Worm (Caenorhabditis elegans) whole organism, mixed stage, embryonic: ENCODE results near the gene fbxa-96.

Experiments used
- M03D4.4 ChIP-seq: sonication (generic microtip); optimal IDR thresholded peaks from 2 replicates; lab custom pipeline; 2017; ENCODE audit warnings: mild to moderate bottlenecking, missing genetic modification characterization, missing compliant biosample characterization
- bed-3 ChIP-seq: fragments of 200-800 bp; sonication (Bioruptor generic); optimal IDR thresholded peaks from 3 replicates; lab custom pipeline; 2018; ENCODE audit warnings: mild to moderate bottlenecking, missing genetic modification characterization, moderate library complexity, missing compliant biosample characterization
- blmp-1 ChIP-seq: fragments of 150-350 bp; optimal IDR thresholded peaks from 2 replicates; lab custom pipeline; 2014; ENCODE audit warnings: missing biosample characterization, missing genetic modification characterization
- ceh-39 ChIP-seq: fragments of 150-350 bp; optimal IDR thresholded peaks from 2 replicates; lab custom pipeline; 2014; ENCODE audit warnings: missing biosample characterization, missing genetic modification characterization
- ceh-83 ChIP-seq: fragments of 200-800 bp; sonication (Bioruptor generic); optimal IDR thresholded peaks from 2 replicates; lab custom pipeline; 2018; ENCODE audit warnings: mild to moderate bottlenecking, missing genetic modification characterization, missing compliant biosample characterization
- ces-1 ChIP-seq: fragments of 150-350 bp; optimal IDR thresholded peaks from 2 replicates; lab custom pipeline; 2014; ENCODE audit warnings: missing biosample characterization, missing genetic modification reagents, missing genetic modification characterization
- cnd-1 ChIP-seq: fragments of 200-800 bp; sonication (Bioruptor generic); optimal IDR thresholded peaks from 2 replicates; lab custom pipeline; 2018; ENCODE audit warnings: mild to moderate bottlenecking, missing genetic modification characterization, missing compliant biosample characterization
- drap-1 ChIP-seq: fragments of 200-800 bp; sonication (Bioruptor generic); optimal IDR thresholded peaks from 3 replicates; lab custom pipeline; 2018; ENCODE audit warnings: mild to moderate bottlenecking, missing genetic modification characterization, missing compliant biosample characterization
- elt-1 ChIP-seq: sonication (generic microtip); optimal IDR thresholded peaks from 2 replicates; lab custom pipeline; 2017; ENCODE audit warnings: missing genetic modification characterization, mild to moderate bottlenecking, missing compliant biosample characterization, antibody characterized with exemption, moderate library complexity, borderline replicate concordance; ENCODE audit not compliant: insufficient read depth
- elt-3 ChIP-seq: fragments of 150-350 bp; optimal IDR thresholded peaks from 2 replicates; lab custom pipeline; 2014; ENCODE audit warnings: missing biosample characterization, missing genetic modification characterization
- flh-1 ChIP-seq: fragments of 200-800 bp; sonication (Bioruptor generic); optimal IDR thresholded peaks from 2 replicates; lab custom pipeline; 2018; ENCODE audit warnings: mild to moderate bottlenecking, missing genetic modification characterization, moderate library complexity, missing compliant biosample characterization
- ham-2 ChIP-seq: fragments of 200-800 bp; sonication (Bioruptor generic); optimal IDR thresholded peaks from 2 replicates; lab custom pipeline; 2018; ENCODE audit warnings: mild to moderate bottlenecking, missing genetic modification characterization, missing compliant biosample characterization
- hlh-1 ChIP-seq: fragments of 150-350 bp; optimal IDR thresholded peaks from 2 replicates; lab custom pipeline; 2014; ENCODE audit warnings: missing biosample characterization, missing genetic modification reagents, missing genetic modification characterization
- lin-13 ChIP-seq: fragments of 150-350 bp; optimal IDR thresholded peaks from 2 replicates; lab custom pipeline; 2014; ENCODE audit warnings: missing biosample characterization, missing genetic modification characterization
- lsy-2 ChIP-seq: fragments of 150-350 bp; optimal IDR thresholded peaks from 2 replicates; lab custom pipeline; 2014; ENCODE audit warnings: missing biosample characterization, missing genetic modification characterization
- mab-5 ChIP-seq: fragments of 150-350 bp; optimal IDR thresholded peaks from 2 replicates; lab custom pipeline; 2014; ENCODE audit warnings: missing biosample characterization, missing genetic modification characterization
- mep-1 ChIP-seq: fragments of 150-350 bp; optimal IDR thresholded peaks from 2 replicates; lab custom pipeline; 2017; ENCODE audit warnings: missing biosample characterization, missing genetic modification reagents, missing genetic modification characterization, inconsistent platforms
- mls-2 ChIP-seq: sonication (generic microtip); optimal IDR thresholded peaks from 2 replicates; lab custom pipeline; 2016; ENCODE audit warnings: mild to moderate bottlenecking, missing genetic modification characterization, moderate library complexity, missing compliant biosample characterization
- nhr-12 ChIP-seq: fragments of 150-350 bp; optimal IDR thresholded peaks from 2 replicates; lab custom pipeline; 2014; ENCODE audit warnings: missing biosample characterization, missing genetic modification characterization
- nhr-2 ChIP-seq: fragments of 150-350 bp; optimal IDR thresholded peaks from 2 replicates; lab custom pipeline; 2014; ENCODE audit warnings: missing biosample characterization, missing genetic modification characterization
- nhr-237 ChIP-seq: fragments of 150-350 bp; optimal IDR thresholded peaks from 2 replicates; lab custom pipeline; 2014; ENCODE audit warnings: missing biosample characterization, missing genetic modification characterization
- nhr-28 ChIP-seq: fragments of 150-350 bp; optimal IDR thresholded peaks from 2 replicates; lab custom pipeline; 2014; ENCODE audit warnings: missing biosample characterization, missing genetic modification characterization
- nhr-76 ChIP-seq: sonication (generic microtip); optimal IDR thresholded peaks from 2 replicates; lab custom pipeline; 2017; ENCODE audit warnings: missing biosample characterization, missing genetic modification characterization
- pha-4 ChIP-seq: fragments of 150-350 bp; optimal IDR thresholded peaks from 2 replicates; lab custom pipeline; 2018; ENCODE audit warnings: missing biosample characterization, missing genetic modification reagents, missing genetic modification characterization
- sem-2 ChIP-seq: fragments of 200-800 bp; sonication (Bioruptor generic); optimal IDR thresholded peaks from 2 replicates; lab custom pipeline; 2018; ENCODE audit warnings: mild to moderate bottlenecking, missing genetic modification characterization, missing compliant biosample characterization
- snpc-4 ChIP-seq: fragments of 150-350 bp; optimal IDR thresholded peaks from 2 replicates; lab custom pipeline; 2014; ENCODE audit warnings: missing biosample characterization, missing genetic modification characterization
- sptf-1 ChIP-seq: sonication (generic microtip); optimal IDR thresholded peaks from 2 replicates; lab custom pipeline; 2017; ENCODE audit warnings: mild to moderate bottlenecking, missing genetic modification characterization, moderate library complexity, missing compliant biosample characterization
- tbx-8 ChIP-seq: fragments of 200-800 bp; sonication (Bioruptor generic); optimal IDR thresholded peaks from 2 replicates; lab custom pipeline; 2018; ENCODE audit warnings: mild to moderate bottlenecking, missing genetic modification characterization, moderate library complexity, missing compliant biosample characterization
- unc-120 ChIP-seq: sonication (generic microtip); optimal IDR thresholded peaks from 2 replicates; lab custom pipeline; 2017; ENCODE audit warnings: missing genetic modification characterization, missing compliant biosample characterization; ENCODE audit not compliant: poor library complexity, severe bottlenecking
- unc-62 ChIP-seq: fragments of 150-350 bp; optimal IDR thresholded peaks from 2 replicates; lab custom pipeline; 2014; ENCODE audit warnings: missing biosample characterization, missing genetic modification reagents, missing genetic modification characterization
- zip-8 ChIP-seq: fragments of 150-350 bp; optimal IDR thresholded peaks from 2 replicates; lab custom pipeline; 2014; ENCODE audit warnings: missing biosample characterization, missing genetic modification characterization
- ztf-11 ChIP-seq: fragments of 150-350 bp; optimal IDR thresholded peaks from 2 replicates; lab custom pipeline; 2014; ENCODE audit warnings: missing biosample characterization, missing genetic modification characterization

fbxa-96 gene

ce11 chrX:15052385-15052784 lies 7.8 kb downstream of the fbxa-96 start, which contains the start of gene H03G16.6:
Gene H03G16.6 (plus strand): TSS chrX:15052685.
- no peak for TF ChIP-seq sptf-1 (tag; lab: Kevin White, UChicago)
- no peak for TF ChIP-seq unc-62 (GFP tag; lab: Kevin White, UChicago)
- no peak for TF ChIP-seq lin-13 (tag; lab: Kevin White, UChicago)
- no peak for TF ChIP-seq ceh-39
- no peak for TF ChIP-seq elt-1 (tag; lab: Kevin White, UChicago)
- no peak for TF ChIP-seq lsy-2
- TF ChIP-seq M03D4.4 = no peak
- no peak for TF ChIP-seq nhr-76 (tag; lab: Kevin White, UChicago)
- no peak for TF ChIP-seq sem-2
- no peak for TF ChIP-seq zip-8 (tag; lab: Kevin White, UChicago)

- no peak for TF ChIP-seq mep-1 (tag; lab: Kevin White, UChicago)
- TF ChIP-seq sptf-1 (tag; lab: Kevin White, UChicago) = no peak
- TF ChIP-seq unc-120 (tag; lab: Kevin White, UChicago) = no peak
- no peak for TF ChIP-seq zip-8 (tag; lab: Kevin White, UChicago)
- TF ChIP-seq mls-2 (tag; lab: Kevin White, UChicago) = no peak
- no peak for TF ChIP-seq snpc-4 (tag; lab: Kevin White, UChicago)
- no peak for TF ChIP-seq nhr-28
- TF ChIP-seq bed-3 (GFP tag; lab: Kevin White, UChicago) = no peak
- TF ChIP-seq tbx-8 (GFP tag; lab: Kevin White, UChicago) = no peak
- TF ChIP-seq drap-1 (GFP tag; lab: Kevin White, UChicago) = no peak
- no peak for TF ChIP-seq nhr-237
- TF ChIP-seq M03D4.4 = no peak
- TF ChIP-seq ham-2 (GFP tag; lab: Kevin White, UChicago) = no peak
- no peak for TF ChIP-seq lin-13 (tag; lab: Kevin White, UChicago)
- TF ChIP-seq elt-1 (tag; lab: Kevin White, UChicago) = no peak
- TF ChIP-seq unc-62 (GFP tag; lab: Kevin White, UChicago) = no peak
Observed at ce11 chrX:15050006-15050405, 10.2 kb downstream of the fbxa-96 start.

- TF ChIP-seq elt-1 (tag; lab: Kevin White, UChicago) = no peak
- TF ChIP-seq cnd-1 (tag; lab: Kevin White, UChicago) = no peak
- TF ChIP-seq nhr-28 = no peak
- TF ChIP-seq, all 35 proteins: peak for 0
Observed at ce11 chrX:15047541-15047940, 12.7 kb downstream of the fbxa-96 start.

ce11 chrX:15045401-15045800 lies 14.8 kb downstream of the fbxa-96 start:
- no peak for TF ChIP-seq blmp-1 (tag; lab: Kevin White, UChicago)
- no peak for TF ChIP-seq lsy-2
- no peak for TF ChIP-seq ham-2 (GFP tag; lab: Kevin White, UChicago)
- TF ChIP-seq elt-3 (tag; lab: Kevin White, UChicago) = no peak
- no peak for TF ChIP-seq pha-4 (tag; lab: Kevin White, UChicago)
- no peak for TF ChIP-seq nhr-2 (tag; lab: Kevin White, UChicago)
- TF ChIP-seq mab-5 = no peak
- TF ChIP-seq unc-120 (tag; lab: Kevin White, UChicago) = no peak
- no peak for TF ChIP-seq cnd-1 (tag; lab: Kevin White, UChicago)
- TF ChIP-seq nhr-76 (tag; lab: Kevin White, UChicago) = no peak
- TF ChIP-seq ceh-83 (GFP tag; lab: Kevin White, UChicago) = no peak
- TF ChIP-seq ces-1 (GFP tag; lab: Kevin White, UChicago) = no peak
- TF ChIP-seq nhr-12 (tag; lab: Kevin White, UChicago) = no peak
- TF ChIP-seq snpc-4 (tag; lab: Kevin White, UChicago) = no peak
- no peak for TF ChIP-seq M03D4.4
- TF ChIP-seq ceh-39 = no peak
- TF ChIP-seq ztf-11 = no peak
- no peak for TF ChIP-seq zip-8 (tag; lab: Kevin White, UChicago)

- TF ChIP-seq ces-1 (GFP tag; lab: Kevin White, UChicago) (no peak), flh-1 (GFP tag; lab: Kevin White, UChicago) (no peak), zip-8 (tag; lab: Kevin White, UChicago) (no peak), M03D4.4 (no peak), sem-2 (no peak), unc-120 (tag; lab: Kevin White, UChicago) (no peak), cnd-1 (tag; lab: Kevin White, UChicago) (no peak), hlh-1 (tag; lab: Kevin White, UChicago) (no peak), mab-5 (no peak)
Observed at ce11 chrX:15042549-15042948, 17.7 kb downstream of the fbxa-96 start.
